Worm (Caenorhabditis elegans) whole organism, L4/young adult: Measurements from ENCODE around the gene F19B2.5.

Experiments used
- W03F9.2 ChIP-seq: fragments of 150-350 bp; optimal IDR thresholded peaks from 2 replicates; lab custom pipeline; 2014; ENCODE audit warnings: missing biosample characterization, missing genetic modification characterization
- him-1 ChIP-seq: sonication (generic microtip); optimal IDR thresholded peaks from 2 replicates; lab custom pipeline; 2016; ENCODE audit warnings: missing genotype, missing genetic modification reagents, missing genetic modification characterization, missing compliant biosample characterization

DNA sequence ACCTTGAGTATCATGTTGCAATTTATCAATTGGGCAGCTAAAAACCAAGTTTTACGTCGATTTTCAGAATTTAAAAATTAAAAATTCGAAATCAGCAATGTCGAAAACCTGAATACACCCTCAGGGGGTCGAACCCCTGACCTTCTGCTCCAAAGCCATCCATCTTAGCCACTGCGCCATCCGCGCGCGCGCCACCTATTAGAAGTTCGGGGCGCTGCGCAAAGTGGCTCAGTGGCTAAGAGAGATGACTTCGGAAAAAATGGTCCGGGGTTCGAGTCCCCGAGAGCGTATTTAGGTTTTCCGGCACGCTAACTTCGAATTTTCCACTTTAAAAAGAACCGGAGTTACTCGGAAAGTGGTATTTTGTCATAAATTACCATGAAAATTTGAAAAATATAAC is 39.6 kb downstream of the F19B2.5 start:
- TF ChIP-seq him-1 (tag; lab: Kevin White, UChicago) (no peak), W03F9.2 (tag; lab: Kevin White, UChicago) (no peak)
